Worm (Caenorhabditis elegans): ENCODE data around the gene cest-34.

cest-34 gene

DNA sequence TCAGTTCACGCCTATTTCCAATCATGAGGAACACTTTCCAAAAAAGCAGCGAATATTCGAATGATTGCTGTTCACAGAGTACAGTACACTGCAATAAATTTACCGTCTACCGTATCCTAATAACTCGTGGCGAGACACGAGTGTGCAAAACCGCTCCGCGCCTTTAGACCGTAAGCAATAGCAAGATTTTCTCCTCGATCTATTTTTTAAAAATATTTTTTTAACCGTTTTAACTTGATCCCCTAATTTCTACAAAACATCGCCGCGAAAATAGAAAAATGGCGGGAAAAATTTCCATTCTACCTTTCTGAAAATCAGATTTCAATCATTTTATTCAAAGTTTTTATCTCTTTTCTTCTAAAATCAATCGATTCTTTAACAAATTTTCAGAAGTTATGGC lies 26.1 kb downstream of the cest-34 start, which contains the start of gene era-1:
Gene era-1 (plus strand): TSS at position 366 of the 400 bp plus-strand sequence.
- TF ChIP-seq dmd-4 (tag; optimal IDR thresholded peaks at IDR 0.05; ENCODE audit: borderline replicate concordance) (no peak), ceh-2 (tag; optimal IDR thresholded peaks at IDR 0.05) (no peak), unc-3 (GFP tag; conservative IDR thresholded peaks at IDR 0.05) (no peak), unc-3 (tag; optimal IDR thresholded peaks at IDR 0.05) (no peak), ceh-30 (tag; optimal IDR thresholded peaks at IDR 0.05) (no peak), madf-2 (tag; optimal IDR thresholded peaks at IDR 0.05) (no peak), che-1 (tag; optimal IDR thresholded peaks at IDR 0.05) (no peak), K09A11.1 (tag; optimal IDR thresholded peaks at IDR 0.05; ENCODE audit: insufficient read depth) (no peak), F13H6.1 (tag; optimal IDR thresholded peaks at IDR 0.05) (no peak)

DNA sequence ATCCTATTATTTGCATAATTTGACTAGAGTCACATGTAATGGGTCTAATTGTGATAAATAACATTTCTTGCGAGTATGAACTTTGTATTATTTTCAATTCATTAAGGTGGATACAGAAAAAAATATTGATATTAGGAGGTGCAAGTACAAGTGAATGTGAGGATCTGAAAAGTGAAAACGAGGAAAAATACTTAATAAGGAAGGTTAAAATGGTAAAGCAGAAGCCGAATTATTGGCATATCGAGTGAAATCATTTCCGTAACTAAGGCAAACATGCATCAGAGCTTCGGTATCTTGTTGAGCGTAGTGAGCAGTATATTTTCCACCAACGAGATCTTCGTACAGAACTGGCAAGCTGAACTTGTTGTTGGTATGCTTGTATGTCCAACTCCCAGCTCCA lies 27.9 kb downstream of the cest-34 start:
- no peak for TF ChIP-seq lin-11 (tag; optimal IDR thresholded peaks at IDR 0.05)
- TF ChIP-seq elt-4 (tag; optimal IDR thresholded peaks at IDR 0.05) = no peak
- TF ChIP-seq Y22D7AL.16 (tag; optimal IDR thresholded peaks at IDR 0.05) = no peak
- TF ChIP-seq pha-2 (tag; optimal IDR thresholded peaks at IDR 0.05) = no peak
- TF ChIP-seq ceh-48 (tag; optimal IDR thresholded peaks at IDR 0.05) = no peak
- no peak for TF ChIP-seq npax-4 (tag; optimal IDR thresholded peaks at IDR 0.05)
- no peak for TF ChIP-seq che-1 (tag; optimal IDR thresholded peaks at IDR 0.05)

DNA sequence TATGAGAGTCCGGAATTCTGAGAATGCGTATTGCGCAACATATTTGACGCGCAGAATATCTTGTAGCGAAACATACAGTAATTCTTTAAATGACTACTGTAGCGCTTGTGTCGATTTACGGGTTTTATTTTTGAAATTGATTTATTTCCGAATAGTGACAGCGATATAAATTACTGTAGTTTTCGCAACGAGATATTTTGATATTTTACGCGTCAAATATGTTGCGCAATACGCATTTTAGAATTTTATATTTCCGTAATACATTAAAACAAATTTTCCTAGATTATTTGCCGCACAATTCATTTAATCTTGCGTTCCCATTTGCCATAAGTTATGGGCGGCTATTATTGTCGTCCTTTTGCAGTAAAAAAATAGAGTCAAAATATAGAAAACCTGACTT lies 28.8 kb downstream of the cest-34 start:
- TF ChIP-seq pag-3 (tag; optimal IDR thresholded peaks at IDR 0.05; ENCODE audit: borderline replicate concordance) (no peak), pqm-1 (tag; optimal IDR thresholded peaks at IDR 0.05) (no peak), K02D7.2 (tag; optimal IDR thresholded peaks at IDR 0.05) (no peak), C08G9.2 (tag; optimal IDR thresholded peaks at IDR 0.05) (no peak), ceh-31 (tag; optimal IDR thresholded peaks at IDR 0.05) (no peak), rnt-1 (tag; optimal IDR thresholded peaks at IDR 0.05) (no peak), sdc-2 (tag; optimal IDR thresholded peaks at IDR 0.05) (no peak), gmeb-2 (tag; optimal IDR thresholded peaks at IDR 0.05) (no peak), pax-1 (tag; optimal IDR thresholded peaks at IDR 0.05) (no peak), nhr-232 (tag; optimal IDR thresholded peaks at IDR 0.05) (no peak), ceh-34 (tag; optimal IDR thresholded peaks at IDR 0.05) (no peak), ceh-24 (tag; optimal IDR thresholded peaks at IDR 0.05) (no peak), npax-4 (tag; optimal IDR thresholded peaks at IDR 0.05) (no peak), dmd-4 (tag; optimal IDR thresholded peaks at IDR 0.05; ENCODE audit: borderline replicate concordance) (no peak), ttx-3 (tag; optimal IDR thresholded peaks at IDR 0.05) (no peak)

DNA sequence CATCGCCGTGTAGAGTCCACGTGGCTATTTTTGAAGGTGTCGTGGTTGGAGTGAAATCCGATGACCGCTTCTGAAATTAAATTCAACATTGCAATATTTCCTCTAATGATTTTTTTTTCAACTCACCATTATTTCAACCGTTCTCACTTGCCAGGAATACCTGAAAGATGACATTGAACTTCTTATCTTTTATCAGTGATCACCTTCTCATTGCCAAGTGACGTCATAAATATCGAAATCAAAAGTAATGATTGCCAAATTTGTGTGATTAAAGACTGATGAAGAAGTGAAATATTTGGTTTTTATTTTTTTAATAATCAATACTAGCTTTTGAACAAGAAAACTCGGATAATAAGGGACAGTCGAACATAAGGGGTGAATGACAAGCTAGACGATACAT lies 30.2 kb downstream of the cest-34 start, which contains the start of gene W02F12.4:
Gene W02F12.4 (minus strand): TSS at position 164 of the 400 bp plus-strand sequence.
- TF ChIP-seq ceh-14 (tag; optimal IDR thresholded peaks at IDR 0.05) (no peak), ceh-30 (tag; optimal IDR thresholded peaks at IDR 0.05) (no peak), elt-2 (tag; optimal IDR thresholded peaks at IDR 0.05) (peak; percentile 82), ceh-18 (tag; optimal IDR thresholded peaks at IDR 0.05) (no peak)

DNA sequence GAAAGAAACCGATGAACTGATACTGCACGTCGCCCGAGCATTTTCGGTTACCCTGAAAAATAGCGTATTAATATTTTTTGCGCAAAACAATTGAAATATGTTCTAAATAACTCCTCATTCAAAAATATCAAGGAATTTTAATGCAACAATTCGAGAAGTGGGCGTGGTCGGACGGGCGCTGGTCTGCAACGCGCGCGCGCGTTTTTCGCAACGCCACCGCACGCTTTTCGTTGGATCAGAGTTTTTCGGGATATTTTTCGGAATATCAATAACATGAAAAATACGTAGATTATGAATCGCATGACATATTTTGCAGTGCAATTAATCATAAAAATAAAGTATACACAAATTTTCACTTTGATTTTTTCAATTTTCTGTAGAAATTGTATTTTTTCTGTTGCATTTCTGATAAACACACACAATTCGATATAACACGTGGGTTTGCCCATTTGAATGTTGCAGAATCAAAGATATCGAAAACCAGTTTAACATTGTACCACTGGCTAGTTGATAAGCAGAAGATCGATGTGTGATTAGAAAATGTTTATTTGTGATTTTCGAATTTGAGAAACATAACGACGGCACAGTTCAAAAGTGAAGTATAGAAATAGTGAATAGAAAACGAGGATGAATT lies 32.6 kb downstream of the cest-34 start, which contains the start of gene dlst-1:
Gene dlst-1 (minus strand): TSS at position 52 of the 634 bp plus-strand sequence.
- TF ChIP-seq pat-9 (tag; optimal IDR thresholded peaks at IDR 0.05) = peak; percentile 73
- no peak for TF ChIP-seq unc-3 (GFP tag; conservative IDR thresholded peaks at IDR 0.05)
- TF ChIP-seq unc-3 (tag; optimal IDR thresholded peaks at IDR 0.05) = peak; percentile 40
- no peak for TF ChIP-seq lim-6 (tag; optimal IDR thresholded peaks at IDR 0.05)
- no peak for TF ChIP-seq npax-4 (tag; optimal IDR thresholded peaks at IDR 0.05)
- no peak for TF ChIP-seq pag-3 (tag; optimal IDR thresholded peaks at IDR 0.05; ENCODE audit: borderline replicate concordance)
- TF ChIP-seq pha-2 (tag; optimal IDR thresholded peaks at IDR 0.05) = peak; percentile 20
- TF ChIP-seq madf-2 (tag; optimal IDR thresholded peaks at IDR 0.05) = peak; percentile 62
- peak; percentile 14 for TF ChIP-seq hlh-6 (tag; optimal IDR thresholded peaks at IDR 0.05)
- peak; percentile 29 for TF ChIP-seq gmeb-2 (tag; optimal IDR thresholded peaks at IDR 0.05)
- TF ChIP-seq pqm-1 (tag; optimal IDR thresholded peaks at IDR 0.05) = no peak
- TF ChIP-seq ceh-34 (tag; optimal IDR thresholded peaks at IDR 0.05) = peak; percentile 33
- no peak for TF ChIP-seq unc-55 (GFP tag; optimal IDR thresholded peaks at IDR 0.05)
- TF ChIP-seq fkh-10 (GFP tag; optimal IDR thresholded peaks at IDR 0.05) = no peak
- no peak for TF ChIP-seq ceh-2 (tag; optimal IDR thresholded peaks at IDR 0.05)
- peak; percentile 2 for TF ChIP-seq tbx-7 (tag; optimal IDR thresholded peaks at IDR 0.05)
- TF ChIP-seq nfya-1 (tag; optimal IDR thresholded peaks at IDR 0.05) = peak; percentile 69
- no peak for TF ChIP-seq T23F11.4 (GFP tag; optimal IDR thresholded peaks at IDR 0.05)
- TF ChIP-seq ahr-1 (tag; optimal IDR thresholded peaks at IDR 0.05) = no peak
- TF ChIP-seq rnt-1 (tag; optimal IDR thresholded peaks at IDR 0.05) = peak; percentile 35
- TF ChIP-seq ceh-48 (tag; optimal IDR thresholded peaks at IDR 0.05) = no peak
- TF ChIP-seq dmd-4 (tag; optimal IDR thresholded peaks at IDR 0.05; ENCODE audit: borderline replicate concordance) = no peak
- TF ChIP-seq ceh-14 (tag; optimal IDR thresholded peaks at IDR 0.05) = peak; percentile 48
- TF ChIP-seq zip-5 (tag; optimal IDR thresholded peaks at IDR 0.05) = peak; percentile 42
- TF ChIP-seq fax-1 (tag; optimal IDR thresholded peaks at IDR 0.05) = peak; percentile 49
- no peak for TF ChIP-seq pha-4 (tag; optimal IDR thresholded peaks at IDR 0.05)

Data from whole organism, late embryonic.